Fruit fly (Drosophila melanogaster) whole organism, wandering third instar larva: ENCODE measurements around the gene CG42504.

ENCODE experiments used
- CG32264 ChIP-seq: fragments of 200-800 bp; sonication (Bioruptor generic); optimal IDR thresholded peaks from 2 replicates; lab custom pipeline; 2016; ENCODE audit warnings: missing biosample characterization, missing genetic modification characterization
- Hr78 ChIP-seq: fragments of >200 bp; optimal IDR thresholded peaks from 2 replicates; lab custom pipeline; 2017; ENCODE audit warnings: missing biosample characterization, missing genetic modification characterization
- br ChIP-seq: fragments of 200-800 bp; sonication (Bioruptor generic); optimal IDR thresholded peaks from 2 replicates; lab custom pipeline; 2016; ENCODE audit warnings: missing biosample characterization, missing genetic modification characterization
- dl ChIP-seq, 2 experiments: fragments of 175-275, 200-275 bp in 1 of 2; fragments of 200-275 bp in 1 of 2; sonication (Bioruptor generic); optimal IDR thresholded peaks; lab custom pipeline; 2018; ENCODE audit warnings: mild to moderate bottlenecking in 2 of 2, missing biosample characterization in 2 of 2, missing genetic modification characterization in 2 of 2, moderate library complexity in 2 of 2; ENCODE audit not compliant: partially characterized antibody in 2 of 2, insufficient read depth in 1 of 2
- dsf ChIP-seq: sonication (Bioruptor generic); optimal IDR thresholded peaks from 2 replicates; lab custom pipeline; 2016; ENCODE audit warnings: missing biosample characterization, missing genetic modification characterization, borderline replicate concordance
- h ChIP-seq: fragments of 200-800 bp; sonication (Bioruptor generic); optimal IDR thresholded peaks from 3 replicates; lab custom pipeline; 2016; ENCODE audit warnings: missing biosample characterization, mild to moderate bottlenecking, missing genetic modification characterization
- lola ChIP-seq: fragments of >200 bp; optimal IDR thresholded peaks from 2 replicates; lab custom pipeline; 2017; ENCODE audit warnings: missing biosample characterization, missing genetic modification characterization
- pan ChIP-seq: fragments of >200 bp; optimal IDR thresholded peaks from 2 replicates; lab custom pipeline; 2017
- psq ChIP-seq: fragments of 200-800 bp; sonication (Bioruptor generic); optimal IDR thresholded peaks from 3 replicates; lab custom pipeline; 2017; ENCODE audit warnings: missing biosample characterization, mild to moderate bottlenecking, missing genetic modification characterization, moderate library complexity
- tai ChIP-seq: sonication (Bioruptor generic); optimal IDR thresholded peaks from 2 replicates; lab custom pipeline; 2016; ENCODE audit warnings: missing biosample characterization, missing genetic modification characterization

DNA sequence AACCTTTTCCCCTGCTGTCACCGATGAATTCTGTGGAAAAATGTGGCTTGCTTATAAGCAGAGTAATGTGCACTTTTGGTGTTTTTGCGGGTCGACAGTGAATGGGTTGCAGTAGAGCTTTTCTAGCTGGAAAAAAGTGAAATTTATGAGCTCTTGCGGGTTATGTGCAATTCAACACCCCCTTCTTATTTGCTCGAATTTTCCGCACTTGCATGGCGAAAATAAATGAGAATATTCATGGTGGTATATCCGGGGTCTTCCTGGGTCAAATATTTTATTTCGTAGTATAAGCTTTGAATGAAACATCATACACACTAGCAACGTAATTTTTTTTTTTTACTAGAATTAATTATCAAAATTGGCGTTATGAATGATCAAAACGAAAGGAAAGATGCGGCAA, 8.7 kb upstream of the CG42504 start, which contains the start of gene CG14736:
- TF ChIP-seq dl (GFP tag; optimal IDR thresholded peaks at IDR 0.05; lab: Kevin White, UChicago; ENCODE audit: insufficient read depth in 1 of 2, partially characterized antibody in 2 of 2) = no peak
- TF ChIP-seq psq (GFP tag; lab: Kevin White, UChicago) = no peak
- TF ChIP-seq pan (lab: Kevin White, UChicago) = no peak
- TF ChIP-seq Hr78 (GFP tag; lab: Kevin White, UChicago) = no peak
- no peak for TF ChIP-seq h (GFP tag; lab: Kevin White, UChicago)
- TF ChIP-seq CG32264 (GFP tag; lab: Kevin White, UChicago) = no peak
- TF ChIP-seq lola (GFP tag; lab: Kevin White, UChicago) = no peak
- no peak for TF ChIP-seq br (GFP tag; lab: Kevin White, UChicago)
- TF ChIP-seq dsf (GFP tag; lab: Kevin White, UChicago) = no peak
- TF ChIP-seq tai (GFP tag; lab: Kevin White, UChicago) = no peak
